Worm (Caenorhabditis elegans) whole organism, L4/young adult: ENCODE measurements around the gene sams-5.

Source experiments
- W03F9.2 ChIP-seq: fragments of 150-350 bp; optimal IDR thresholded peaks from 2 replicates; lab custom pipeline; 2014; ENCODE audit warnings: missing biosample characterization, missing genetic modification characterization
- dao-5 ChIP-seq: sonication (generic microtip); optimal IDR thresholded peaks from 2 replicates; lab custom pipeline; 2016; ENCODE audit warnings: missing genotype, missing genetic modification characterization, moderate library complexity, missing compliant biosample characterization
- him-1 ChIP-seq: sonication (generic microtip); optimal IDR thresholded peaks from 2 replicates; lab custom pipeline; 2016; ENCODE audit warnings: missing genotype, missing genetic modification reagents, missing genetic modification characterization, missing compliant biosample characterization

Gene sams-5

ce11 chrIV:6239993-6240392 lies 39.3 kb downstream of the sams-5 start, which contains the start of gene F58F9.9:
Gene F58F9.9 (plus strand): TSS chrIV:6240293.
- TF ChIP-seq him-1 (tag; lab: Kevin White, UChicago) (no peak), W03F9.2 (no peak), dao-5 (no peak)

ce11 chrIV:6237508-6238227 lies 41.7 kb downstream of the sams-5 start, which contains the start of the genes F58F9.6 and F58F9.8:
Gene F58F9.6 (minus strand): TSS chrIV:6237608.
Gene F58F9.8 (plus strand): TSS chrIV:6238177.
- TF ChIP-seq W03F9.2 (no peak), dao-5 (no peak), him-1 (tag; lab: Kevin White, UChicago) (no peak)

ce11 chrIV:6232769-6233290 lies 46.5 kb downstream of the sams-5 start, which contains the start of gene F58F9.3:
Gene F58F9.3 (plus strand): TSS chrIV:6233240.
- TF ChIP-seq him-1 (tag; lab: Kevin White, UChicago) = no peak
- TF ChIP-seq W03F9.2 = no peak
- TF ChIP-seq dao-5 = no peak

- TF ChIP-seq him-1 (tag; lab: Kevin White, UChicago) (no peak), W03F9.2 (no peak), dao-5 (no peak)
Measured at ce11 chrIV:6230560-6231073, 48.7 kb downstream of the sams-5 start, which contains the start of gene F58F9.4. Gene F58F9.4 (plus strand): TSS chrIV:6231023.

ce11 chrIV:6227974-6228373 lies 51.3 kb downstream of the sams-5 start, which contains the start of gene C49A9.1:
Gene C49A9.1 (plus strand): TSS chrIV:6228190.
- TF ChIP-seq dao-5 (no peak), W03F9.2 (no peak), him-1 (tag; lab: Kevin White, UChicago) (no peak)
